Worm (Caenorhabditis elegans) whole organism, L1 larva: ENCODE measurements around the gene ddn-1.
"Not testable (repeated sequence)": the region's sequence is repeated elsewhere in the genome, so short reads cannot be mapped to it uniquely, and the experiment has no call there.

Experiments
- C04F5.9 ChIP-seq: sonication (generic microtip); optimal IDR thresholded peaks from 2 replicates; lab custom pipeline; 2016; ENCODE audit warnings: missing genetic modification characterization, missing compliant biosample characterization
- C16A3.4 ChIP-seq: fragments of 150-350 bp; optimal IDR thresholded peaks from 2 replicates; lab custom pipeline; 2014; ENCODE audit warnings: missing biosample characterization, missing genetic modification characterization
- C34B4.2 ChIP-seq: sonication (generic microtip); optimal IDR thresholded peaks from 2 replicates; lab custom pipeline; 2017; ENCODE audit warnings: mild to moderate bottlenecking, missing genetic modification characterization, missing compliant biosample characterization
- aha-1 ChIP-seq: fragments of 150-350 bp; optimal IDR thresholded peaks from 2 replicates; lab custom pipeline; 2014; ENCODE audit warnings: missing biosample characterization, missing genetic modification characterization
- ama-1 ChIP-seq: fragments of 150-350 bp; optimal IDR thresholded peaks from 2 replicates; lab custom pipeline; 2014
- blmp-1 ChIP-seq: fragments of 150-350 bp; optimal IDR thresholded peaks from 2 replicates; lab custom pipeline; 2014; ENCODE audit warnings: missing biosample characterization, missing genetic modification characterization
- ceh-63 ChIP-seq: fragments of 200-800 bp; sonication (Bioruptor generic); optimal IDR thresholded peaks from 2 replicates; lab custom pipeline; 2018; ENCODE audit warnings: mild to moderate bottlenecking, missing genetic modification characterization, missing compliant biosample characterization
- ceh-8 ChIP-seq: fragments of 200-800 bp; sonication (Bioruptor generic); optimal IDR thresholded peaks from 2 replicates; lab custom pipeline; 2018; ENCODE audit warnings: mild to moderate bottlenecking, missing genetic modification characterization, moderate library complexity, missing compliant biosample characterization
- ces-1 ChIP-seq: fragments of 150-350 bp; optimal IDR thresholded peaks from 2 replicates; lab custom pipeline; 2014; ENCODE audit warnings: missing biosample characterization, missing genetic modification reagents, missing genetic modification characterization
- elt-2 ChIP-seq: sonication (generic microtip); optimal IDR thresholded peaks from 2 replicates; lab custom pipeline; 2016; ENCODE audit warnings: missing genetic modification characterization, mild to moderate bottlenecking, inconsistent platforms, missing compliant biosample characterization, missing genetic modification reagents
- ets-5 ChIP-seq: fragments of 200-800 bp; sonication (Bioruptor generic); IDR thresholded peaks from 2 replicates; pipeline ENCODE4 v1.3.6; 2022; ENCODE audit warnings: missing genetic modification characterization, missing compliant biosample characterization
- fkh-10 ChIP-seq: sonication (generic microtip); optimal IDR thresholded peaks from 2 replicates; lab custom pipeline; 2017; ENCODE audit warnings: missing biosample characterization, missing genetic modification reagents, missing genetic modification characterization
- hlh-4 ChIP-seq: sonication (generic microtip); optimal IDR thresholded peaks from 2 replicates; lab custom pipeline; 2016; ENCODE audit warnings: mild to moderate bottlenecking, missing genetic modification characterization, missing compliant biosample characterization
- hpl-2 ChIP-seq: fragments of 150-350 bp; optimal IDR thresholded peaks from 2 replicates; lab custom pipeline; 2014; ENCODE audit warnings: missing biosample characterization, missing genetic modification reagents, missing genetic modification characterization
- isw-1 ChIP-seq: fragments of 200-800 bp; sonication (Bioruptor generic); IDR thresholded peaks from 2 replicates; pipeline ENCODE4 v1.3.6; 2022; ENCODE audit warnings: missing genetic modification characterization, missing compliant biosample characterization
- lin-13 ChIP-seq: fragments of 150-350 bp; optimal IDR thresholded peaks from 2 replicates; lab custom pipeline; 2014; ENCODE audit warnings: missing biosample characterization, missing genetic modification reagents, missing genetic modification characterization
- lin-14 ChIP-seq: fragments of 200-800 bp; sonication (Bioruptor generic); optimal IDR thresholded peaks from 2 replicates; lab custom pipeline; 2018; ENCODE audit warnings: mild to moderate bottlenecking, missing genetic modification characterization, moderate library complexity, missing compliant biosample characterization
- lin-15B ChIP-seq: fragments of 150-350 bp; sonication (generic microtip); optimal IDR thresholded peaks from 3 replicates; lab custom pipeline; 2014; ENCODE audit warnings: missing biosample characterization, missing genetic modification characterization
- lin-35 ChIP-seq, 2 experiments: fragments of 150-350 bp; optimal IDR thresholded peaks; 2 replicates each; lab custom pipeline; 2014; ENCODE audit warnings: missing biosample characterization in 2 of 2, missing genetic modification characterization in 2 of 2, missing genetic modification reagents in 2 of 2
- lin-39 ChIP-seq: fragments of 150-350 bp; optimal IDR thresholded peaks from 2 replicates; lab custom pipeline; 2014; ENCODE audit warnings: missing biosample characterization, missing genetic modification reagents, missing genetic modification characterization
- mdl-1 ChIP-seq, 2 experiments: fragments of 150-350 bp; optimal IDR thresholded peaks; 2 replicates each; lab custom pipeline; 2014 to 2017; ENCODE audit warnings: missing biosample characterization in 2 of 2, missing genetic modification characterization in 2 of 2, inconsistent platforms in 1 of 2
- mep-1 ChIP-seq: fragments of 150-350 bp; optimal IDR thresholded peaks from 2 replicates; lab custom pipeline; 2014; ENCODE audit warnings: missing biosample characterization, missing genetic modification characterization
- nhr-12 ChIP-seq: sonication (generic microtip); optimal IDR thresholded peaks from 2 replicates; lab custom pipeline; 2017; ENCODE audit warnings: missing biosample characterization, missing genetic modification characterization
- nhr-19 ChIP-seq: fragments of 200-800 bp; sonication (Bioruptor generic); conservative IDR thresholded peaks from 2 replicates; pipeline ENCODE4 v1.3.6; 2022; ENCODE audit warnings: missing genetic modification characterization, missing compliant biosample characterization
- nhr-28 ChIP-seq: fragments of 150-350 bp; optimal IDR thresholded peaks from 2 replicates; lab custom pipeline; 2014; ENCODE audit warnings: missing biosample characterization, missing genetic modification characterization
- nhr-76 ChIP-seq: sonication (generic microtip); optimal IDR thresholded peaks from 2 replicates; lab custom pipeline; 2017; ENCODE audit warnings: missing biosample characterization, missing genetic modification characterization
- nhr-85 ChIP-seq: sonication (generic microtip); peaks from one replicate; lab custom pipeline; 2016; ENCODE audit warnings: missing genetic modification characterization, inconsistent platforms, missing compliant biosample characterization
- nhr-90 ChIP-seq: sonication (generic microtip); optimal IDR thresholded peaks from 2 replicates; lab custom pipeline; 2016; ENCODE audit warnings: mild to moderate bottlenecking, missing genetic modification characterization, missing compliant biosample characterization; ENCODE audit not compliant: poor library complexity
- pax-3 ChIP-seq: fragments of 200-800 bp; sonication (Bioruptor generic); optimal IDR thresholded peaks from 2 replicates; lab custom pipeline; 2018; ENCODE audit warnings: mild to moderate bottlenecking, missing genetic modification characterization, moderate library complexity, missing compliant biosample characterization
- snpc-4 ChIP-seq: fragments of 150-350 bp; optimal IDR thresholded peaks from 2 replicates; lab custom pipeline; 2014; ENCODE audit warnings: missing biosample characterization, missing genetic modification characterization
- snu-23 ChIP-seq: sonication (generic microtip); optimal IDR thresholded peaks from 2 replicates; lab custom pipeline; 2016; ENCODE audit warnings: missing genetic modification characterization, missing compliant biosample characterization
- sup-37 ChIP-seq: fragments of 200-800 bp; sonication (Bioruptor generic); optimal IDR thresholded peaks from 2 replicates; lab custom pipeline; 2018; ENCODE audit warnings: mild to moderate bottlenecking, missing genetic modification characterization, missing compliant biosample characterization
- swsn-7 ChIP-seq: sonication (generic microtip); optimal IDR thresholded peaks from 2 replicates; lab custom pipeline; 2016; ENCODE audit warnings: missing genetic modification characterization, missing compliant biosample characterization
- tbx-2 ChIP-seq: sonication (generic microtip); optimal IDR thresholded peaks from 2 replicates; lab custom pipeline; 2016; ENCODE audit warnings: missing genetic modification characterization, missing compliant biosample characterization
- tlp-1 ChIP-seq: fragments of 150-350 bp; optimal IDR thresholded peaks from 2 replicates; lab custom pipeline; 2014; ENCODE audit warnings: missing biosample characterization, missing genetic modification characterization
- unc-62 ChIP-seq: fragments of 150-350 bp; optimal IDR thresholded peaks from 2 replicates; lab custom pipeline; 2014; ENCODE audit warnings: missing biosample characterization, missing genetic modification reagents, missing genetic modification characterization
- xbp-1 ChIP-seq: sonication (generic microtip); optimal IDR thresholded peaks from 2 replicates; lab custom pipeline; 2016; ENCODE audit warnings: missing genetic modification characterization, missing compliant biosample characterization
- zip-4 ChIP-seq: fragments of 200-800 bp; sonication (Bioruptor generic); optimal IDR thresholded peaks from 2 replicates; lab custom pipeline; 2018; ENCODE audit warnings: mild to moderate bottlenecking, missing genetic modification characterization, moderate library complexity, missing compliant biosample characterization
- ztf-11 ChIP-seq, 2 experiments: sonication (generic microtip); optimal IDR thresholded peaks; 2 replicates each; lab custom pipeline; 2016 to 2017; ENCODE audit warnings: missing genetic modification characterization in 2 of 2, missing biosample characterization in 1 of 2, missing compliant biosample characterization in 1 of 2

ddn-1 gene

DNA sequence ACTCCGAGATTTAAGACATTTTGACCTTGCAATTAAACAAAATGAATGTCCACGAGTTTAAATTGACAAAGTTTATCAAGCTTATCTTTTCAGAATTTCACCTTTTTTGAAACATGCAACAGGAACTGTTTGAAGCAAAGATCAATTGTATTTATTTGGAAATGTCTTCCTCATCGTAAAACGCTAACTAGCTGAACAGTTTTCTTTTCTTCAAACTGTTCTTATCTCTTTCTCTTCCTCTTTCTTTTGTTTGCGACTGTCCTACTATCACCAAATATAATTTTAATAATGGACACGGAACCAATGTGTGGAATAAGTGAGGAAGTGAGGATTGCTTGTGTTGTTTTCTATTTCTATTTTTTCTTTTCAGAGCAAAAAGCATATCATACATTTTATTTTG is 27.4 kb downstream of the ddn-1 start, which contains the start of gene ZC196.4:
Gene ZC196.4, plus strand, starts transcription at position 173 of the 400 bp plus-strand sequence.
- TF ChIP-seq elt-2 (peak; percentile 36), ceh-63 (GFP tag; lab: Kevin White, UChicago) (no peak)

- TF ChIP-seq swsn-7 (tag; lab: Kevin White, UChicago) (no peak), elt-2 (peak; percentile 21), lin-14 (GFP tag; lab: Kevin White, UChicago) (no peak)
Observed at ce11 chrV:8730991-8731390, 29.3 kb downstream of the ddn-1 start.

DNA sequence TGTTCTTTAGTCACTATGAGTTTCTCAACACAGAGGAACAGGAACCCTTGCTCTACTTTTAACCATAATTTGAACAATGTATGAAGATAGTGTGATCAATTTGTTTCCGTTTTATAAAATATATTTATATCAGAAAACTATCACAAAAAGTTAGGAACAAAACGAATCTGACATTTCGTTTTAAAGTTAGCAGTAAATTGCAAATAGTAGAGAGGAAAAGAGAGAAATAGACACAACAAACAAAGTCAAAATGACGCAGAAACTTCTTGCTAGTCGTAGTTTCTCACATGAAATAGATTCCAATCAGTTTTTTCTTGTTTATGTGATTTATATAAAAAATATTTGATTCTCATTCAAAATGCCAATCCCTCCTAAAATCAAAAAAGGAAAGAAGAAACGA is 31.2 kb downstream of the ddn-1 start, which contains the start of gene ZC196.5:
Gene ZC196.5, plus strand, starts transcription at position 301 of the 400 bp plus-strand sequence.
- TF ChIP-seq ces-1 = no peak

- TF ChIP-seq tlp-1 = no peak
- no peak for TF ChIP-seq lin-14 (GFP tag; lab: Kevin White, UChicago)
- TF ChIP-seq fkh-10 = no peak
- no peak for TF ChIP-seq nhr-12 (tag; lab: Kevin White, UChicago)
- no peak for TF ChIP-seq sup-37 (GFP tag; lab: Kevin White, UChicago)
- TF ChIP-seq zip-4 (GFP tag; lab: Kevin White, UChicago) = no peak
- TF ChIP-seq mdl-1 (tag; optimal IDR thresholded peaks at IDR 0.05; lab: Kevin White, UChicago) = no peak
- no peak for TF ChIP-seq C34B4.2
- TF ChIP-seq ceh-63 (GFP tag; lab: Kevin White, UChicago) = no peak
- no peak for TF ChIP-seq lin-39 (tag; lab: Kevin White, UChicago)
- TF ChIP-seq nhr-19 (GFP tag; lab: Robert Waterston, UW) = no peak
Observed at ce11 chrV:8727077-8727476, 33.2 kb downstream of the ddn-1 start, which contains the start of gene ZC196.9. ZC196.9 (minus strand) TSS chrV:8727177.

DNA sequence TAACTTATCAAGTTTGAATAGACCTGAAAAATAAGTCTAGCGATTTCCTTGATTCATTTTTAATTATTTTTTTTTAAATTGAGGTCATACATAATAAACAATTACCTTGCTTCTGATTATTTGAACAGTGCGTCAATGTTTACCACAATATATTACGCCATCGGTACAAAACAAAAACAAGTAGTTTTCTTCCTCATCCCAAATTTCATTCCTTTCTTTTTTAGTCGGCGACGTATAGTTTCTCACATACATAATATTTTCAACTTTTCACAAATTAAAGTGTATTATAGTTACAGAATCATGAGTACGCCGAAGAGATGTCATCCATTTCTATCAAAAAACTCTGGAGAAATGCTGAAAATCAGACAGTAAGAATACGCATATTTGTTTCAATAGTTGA is 34.1 kb downstream of the ddn-1 start, which contains the start of gene droe-8:
Gene droe-8, plus strand, starts transcription at position 301 of the 400 bp plus-strand sequence.
- not testable (repeated sequence) for TF ChIP-seq hlh-4, nhr-28, xbp-1 (tag; lab: Kevin White, UChicago)
- TF ChIP-seq, all 84 proteins: peak for 0; not testable (repeated sequence) for 84

ce11 chrV:8722160-8722559 is 38.2 kb downstream of the ddn-1 start, which contains the start of gene ZC196.8:
ZC196.8 (minus strand) TSS chrV:8722260.
- TF ChIP-seq ama-1 (lab: Kevin White, UChicago); nhr-76 (tag; lab: Kevin White, UChicago); C34B4.2: not testable (repeated sequence)
- TF ChIP-seq, all 84 proteins: peak for 0; not testable (repeated sequence) for 84

ce11 chrV:8718399-8718798 is 41.9 kb downstream of the ddn-1 start:
- TF ChIP-seq lin-35 (GFP tag; optimal IDR thresholded peaks at IDR 0.05; lab: Kevin White, UChicago) (no peak), tbx-2 (tag; lab: Kevin White, UChicago) (no peak), blmp-1 (tag; lab: Kevin White, UChicago) (no peak), snpc-4 (no peak), pax-3 (tag; lab: Kevin White, UChicago) (no peak), unc-62 (GFP tag; lab: Kevin White, UChicago) (no peak), nhr-90 (no peak), nhr-85 (no peak), snu-23 (no peak), ets-5 (GFP tag; lab: Robert Waterston, UW) (no peak), mep-1 (no peak), isw-1 (GFP tag; lab: Robert Waterston, UW) (no peak), C04F5.9 (no peak), ztf-11 (tag; optimal IDR thresholded peaks at IDR 0.05; lab: Kevin White, UChicago) (no peak), C16A3.4 (tag; lab: Kevin White, UChicago) (no peak), lin-13 (GFP tag; lab: Kevin White, UChicago) (no peak), aha-1 (tag; lab: Kevin White, UChicago) (no peak), ceh-8 (GFP tag; lab: Kevin White, UChicago) (no peak), hpl-2 (GFP tag; lab: Kevin White, UChicago) (no peak), lin-15B (tag; lab: Kevin White, UChicago) (no peak)
